Fruit fly (Drosophila melanogaster) whole organism, embryonic: ENCODE results near the gene Gdh.

Experiments used
- ATbp ChIP-seq: fragments of 200-800 bp; sonication (Bioruptor generic); optimal IDR thresholded peaks from 2 replicates; lab custom pipeline; 2017; ENCODE audit warnings: missing biosample characterization, mild to moderate bottlenecking, missing genetic modification characterization, missing genetic modification reagents
- Asciz ChIP-seq: fragments of 200-800 bp; sonication (Bioruptor generic); optimal IDR thresholded peaks from 2 replicates; lab custom pipeline; 2017; ENCODE audit warnings: missing biosample characterization, mild to moderate bottlenecking, missing genetic modification characterization, missing genetic modification reagents
- Bdp1 ChIP-seq: fragments of 200-800 bp; sonication (Bioruptor generic); optimal IDR thresholded peaks from 3 replicates; lab custom pipeline; 2016; ENCODE audit warnings: missing biosample characterization, missing genetic modification characterization
- CG10543 ChIP-seq: fragments of 200-800 bp; sonication (Bioruptor generic); optimal IDR thresholded peaks from 3 replicates; lab custom pipeline; 2017; ENCODE audit warnings: missing biosample characterization, mild to moderate bottlenecking, missing genetic modification characterization, moderate library complexity
- CG11085 ChIP-seq: fragments of 200-800 bp; sonication (Bioruptor generic); IDR thresholded peaks from 2 replicates; pipeline ENCODE4 v1.3.6; 2022; ENCODE audit warnings: missing biosample characterization, missing genetic modification characterization
- CG12942 ChIP-seq: fragments of 200-800 bp; sonication (Bioruptor generic); optimal IDR thresholded peaks from 3 replicates; lab custom pipeline; 2016; ENCODE audit warnings: missing biosample characterization, missing genetic modification characterization
- CG13123 ChIP-seq: fragments of 200-800 bp; sonication (Bioruptor generic); optimal IDR thresholded peaks from 2 replicates; lab custom pipeline; 2016; ENCODE audit warnings: missing biosample characterization, missing genetic modification characterization
- CG15696 ChIP-seq: fragments of 200-800 bp; sonication (Bioruptor generic); optimal IDR thresholded peaks from 2 replicates; lab custom pipeline; 2019; ENCODE audit warnings: missing biosample characterization, mild to moderate bottlenecking, missing genetic modification characterization, moderate library complexity
- CG17912 ChIP-seq: fragments of 200-800 bp; sonication (Bioruptor generic); optimal IDR thresholded peaks from 2 replicates; lab custom pipeline; 2018; ENCODE audit warnings: missing biosample characterization, mild to moderate bottlenecking, missing genetic modification characterization
- CG2199 ChIP-seq: fragments of 200-800 bp; sonication (Bioruptor generic); IDR thresholded peaks from 3 replicates; pipeline ENCODE4 v1.3.6; 2022; ENCODE audit warnings: missing biosample characterization, missing genetic modification characterization
- CG2889 ChIP-seq: fragments of 200-800 bp; sonication (Bioruptor generic); IDR thresholded peaks from 3 replicates; pipeline ENCODE4 v1.3.6; 2022; ENCODE audit warnings: missing biosample characterization, missing genetic modification characterization
- CG4282 ChIP-seq: fragments of 200-800 bp; sonication (Bioruptor generic); optimal IDR thresholded peaks from 2 replicates; lab custom pipeline; 2016; ENCODE audit warnings: missing biosample characterization, missing genetic modification characterization
- CG4820 ChIP-seq: fragments of 200-800 bp; sonication (Bioruptor generic); optimal IDR thresholded peaks from 3 replicates; lab custom pipeline; 2016; ENCODE audit warnings: missing biosample characterization, missing genetic modification characterization
- CG6175 ChIP-seq: fragments of 200-800 bp; sonication (Bioruptor generic); IDR thresholded peaks from 3 replicates; pipeline ENCODE4 v1.3.6; 2022; ENCODE audit warnings: missing biosample characterization, missing genetic modification characterization
- CG6791 ChIP-seq: fragments of 200-800 bp; sonication (Bioruptor generic); IDR thresholded peaks from 3 replicates; pipeline ENCODE4 v1.3.6; 2022; ENCODE audit warnings: missing biosample characterization, missing genetic modification characterization; ENCODE audit not compliant: partially characterized antibody
- CG6813 ChIP-seq: fragments of 200-800 bp; sonication (Bioruptor generic); optimal IDR thresholded peaks from 2 replicates; lab custom pipeline; 2017; ENCODE audit warnings: missing biosample characterization, missing genetic modification characterization, mild to moderate bottlenecking, moderate library complexity, missing genetic modification reagents
- CG8290 ChIP-seq, 3 experiments: fragments of 200-800 bp; sonication (Bioruptor generic); optimal IDR thresholded peaks; 2 replicates each; lab custom pipeline; 2016 to 2019; ENCODE audit warnings: missing biosample characterization in 3 of 3, missing genetic modification characterization in 3 of 3, mild to moderate bottlenecking in 2 of 3, moderate library complexity in 1 of 3
- D19A ChIP-seq: fragments of 200-800 bp; optimal IDR thresholded peaks from 3 replicates; lab custom pipeline; 2019; ENCODE audit warnings: missing biosample characterization, mild to moderate bottlenecking, missing genetic modification characterization, moderate library complexity
- ERR ChIP-seq: fragments of 200-800 bp; sonication (Bioruptor generic); optimal IDR thresholded peaks from 2 replicates; lab custom pipeline; 2016; ENCODE audit warnings: missing biosample characterization, missing genetic modification characterization
- Fer3 ChIP-seq: fragments of 200-800 bp; sonication (Bioruptor generic); optimal IDR thresholded peaks from 2 replicates; lab custom pipeline; 2018; ENCODE audit warnings: missing biosample characterization, mild to moderate bottlenecking, missing genetic modification characterization, moderate library complexity
- HLH54F ChIP-seq: fragments of 200-800 bp; sonication (Bioruptor generic); optimal IDR thresholded peaks from 3 replicates; lab custom pipeline; 2016; ENCODE audit warnings: missing biosample characterization, missing genetic modification characterization
- HmgZ ChIP-seq: fragments of 200-800 bp; sonication (Bioruptor generic); optimal IDR thresholded peaks from 2 replicates; lab custom pipeline; 2018; ENCODE audit warnings: missing biosample characterization, mild to moderate bottlenecking, missing genetic modification characterization
- Kr ChIP-seq: fragments of 200-800 bp; sonication (Bioruptor generic); optimal IDR thresholded peaks from 2 replicates; lab custom pipeline; 2017; ENCODE audit warnings: missing biosample characterization, mild to moderate bottlenecking, missing genetic modification characterization
- MBD-R2 ChIP-seq: fragments of 200-800 bp; sonication (Bioruptor generic); IDR thresholded peaks from 2 replicates; pipeline ENCODE4 v1.3.6; 2022; ENCODE audit warnings: missing biosample characterization, missing genetic modification characterization
- Meics ChIP-seq: fragments of 200-800 bp; sonication (Bioruptor generic); optimal IDR thresholded peaks from 2 replicates; lab custom pipeline; 2017; ENCODE audit warnings: missing biosample characterization, mild to moderate bottlenecking, missing genetic modification characterization
- Mes4 ChIP-seq: fragments of 200-800 bp; sonication (Bioruptor generic); optimal IDR thresholded peaks from 2 replicates; lab custom pipeline; 2016; ENCODE audit warnings: missing biosample characterization, missing genetic modification characterization
- Myb ChIP-seq: fragments of 200-800 bp; sonication (Bioruptor generic); optimal IDR thresholded peaks from 2 replicates; lab custom pipeline; 2016; ENCODE audit warnings: missing biosample characterization, missing genetic modification characterization
- Ptx1 ChIP-seq: fragments of 200-800 bp; sonication (Bioruptor generic); IDR thresholded peaks from 2 replicates; pipeline ENCODE4 v1.3.6; 2022; ENCODE audit warnings: missing biosample characterization, missing genetic modification characterization
- Ravus ChIP-seq: fragments of 200-800 bp; sonication (Bioruptor generic); IDR thresholded peaks from 2 replicates; pipeline ENCODE4 v1.3.6; 2022; ENCODE audit warnings: missing biosample characterization, missing genetic modification characterization
- Scr ChIP-seq: fragments of 200-800 bp; sonication (Bioruptor generic); IDR thresholded peaks from 2 replicates; pipeline ENCODE4 v1.3.6; 2022; ENCODE audit warnings: missing biosample characterization, missing genetic modification characterization; ENCODE audit not compliant: partially characterized antibody
- Sin3A ChIP-seq: fragments of >200 bp; optimal IDR thresholded peaks from 2 replicates; lab custom pipeline; 2018
- Sox100B ChIP-seq: fragments of 200-800 bp; sonication (Bioruptor generic); optimal IDR thresholded peaks from 3 replicates; lab custom pipeline; 2018; ENCODE audit warnings: missing biosample characterization, mild to moderate bottlenecking, missing genetic modification characterization
- Spps ChIP-seq: fragments of 200-800 bp; sonication (Bioruptor generic); optimal IDR thresholded peaks from 2 replicates; lab custom pipeline; 2018; ENCODE audit warnings: missing biosample characterization, mild to moderate bottlenecking, missing genetic modification characterization
- Sry-δ ChIP-seq: fragments of 200-800 bp; sonication (Bioruptor generic); optimal IDR thresholded peaks from 2 replicates; lab custom pipeline; 2016; ENCODE audit warnings: missing biosample characterization, missing genetic modification characterization
- TFAM ChIP-seq: fragments of 200-800 bp; sonication (Bioruptor generic); optimal IDR thresholded peaks from 2 replicates; lab custom pipeline; 2017; ENCODE audit warnings: missing biosample characterization, missing genetic modification characterization, inconsistent platforms
- bcd ChIP-seq: fragments of 200-800 bp; sonication (Bioruptor generic); optimal IDR thresholded peaks from 2 replicates; lab custom pipeline; 2017; ENCODE audit warnings: missing biosample characterization, mild to moderate bottlenecking, missing genetic modification characterization
- chinmo ChIP-seq: fragments of 200-800 bp; sonication (Bioruptor generic); IDR thresholded peaks from 4 replicates; pipeline ENCODE4 v1.3.6; 2022; ENCODE audit warnings: missing biosample characterization, missing genetic modification characterization; ENCODE audit not compliant: partially characterized antibody
- disco-r ChIP-seq: fragments of 200-800 bp; sonication (Bioruptor generic); optimal IDR thresholded peaks from 2 replicates; lab custom pipeline; 2016; ENCODE audit warnings: missing biosample characterization, missing genetic modification characterization
- dm ChIP-seq: fragments of 200-800 bp; sonication (Bioruptor generic); optimal IDR thresholded peaks from 3 replicates; lab custom pipeline; 2016; ENCODE audit warnings: missing biosample characterization, missing genetic modification characterization
- nom ChIP-seq: fragments of 200-800 bp; sonication (Bioruptor generic); optimal IDR thresholded peaks from 2 replicates; lab custom pipeline; 2017; ENCODE audit warnings: missing biosample characterization, missing genetic modification characterization, mild to moderate bottlenecking, moderate library complexity, missing genetic modification reagents
- peb ChIP-seq: fragments of 200-800 bp; sonication (Bioruptor generic); IDR thresholded peaks from 2 replicates; pipeline ENCODE4 v1.3.6; 2022; ENCODE audit warnings: missing biosample characterization, missing genetic modification characterization
- repo ChIP-seq: fragments of 200-800 bp; sonication (Bioruptor generic); optimal IDR thresholded peaks from 2 replicates; lab custom pipeline; 2016; ENCODE audit warnings: missing biosample characterization, missing genetic modification characterization
- shn ChIP-seq: fragments of 200-800 bp; sonication (Bioruptor generic); optimal IDR thresholded peaks from 3 replicates; lab custom pipeline; 2016; ENCODE audit warnings: missing biosample characterization, missing genetic modification characterization
- sug ChIP-seq: fragments of 200-800 bp; optimal IDR thresholded peaks from 2 replicates; lab custom pipeline; 2019; ENCODE audit warnings: missing biosample characterization, mild to moderate bottlenecking, missing genetic modification characterization, moderate library complexity
- toy ChIP-seq: fragments of 200-800 bp; sonication (Bioruptor generic); IDR thresholded peaks from 2 replicates; pipeline ENCODE4 v1.3.6; 2022; ENCODE audit warnings: missing biosample characterization, missing genetic modification characterization
- tup ChIP-seq: fragments of 200-800 bp; sonication (Bioruptor generic); optimal IDR thresholded peaks from 2 replicates; lab custom pipeline; 2016; ENCODE audit warnings: missing biosample characterization, mild to moderate bottlenecking, missing genetic modification characterization, moderate library complexity
- twi ChIP-seq: fragments of 200-800 bp; optimal IDR thresholded peaks from 2 replicates; lab custom pipeline; 2019; ENCODE audit warnings: missing biosample characterization, mild to moderate bottlenecking, missing genetic modification characterization, moderate library complexity
- wor ChIP-seq: fragments of 200-800 bp; sonication (Bioruptor generic); IDR thresholded peaks from 2 replicates; pipeline ENCODE4 v1.3.6; 2022; ENCODE audit warnings: missing biosample characterization, missing genetic modification characterization

Gdh gene

DNA sequence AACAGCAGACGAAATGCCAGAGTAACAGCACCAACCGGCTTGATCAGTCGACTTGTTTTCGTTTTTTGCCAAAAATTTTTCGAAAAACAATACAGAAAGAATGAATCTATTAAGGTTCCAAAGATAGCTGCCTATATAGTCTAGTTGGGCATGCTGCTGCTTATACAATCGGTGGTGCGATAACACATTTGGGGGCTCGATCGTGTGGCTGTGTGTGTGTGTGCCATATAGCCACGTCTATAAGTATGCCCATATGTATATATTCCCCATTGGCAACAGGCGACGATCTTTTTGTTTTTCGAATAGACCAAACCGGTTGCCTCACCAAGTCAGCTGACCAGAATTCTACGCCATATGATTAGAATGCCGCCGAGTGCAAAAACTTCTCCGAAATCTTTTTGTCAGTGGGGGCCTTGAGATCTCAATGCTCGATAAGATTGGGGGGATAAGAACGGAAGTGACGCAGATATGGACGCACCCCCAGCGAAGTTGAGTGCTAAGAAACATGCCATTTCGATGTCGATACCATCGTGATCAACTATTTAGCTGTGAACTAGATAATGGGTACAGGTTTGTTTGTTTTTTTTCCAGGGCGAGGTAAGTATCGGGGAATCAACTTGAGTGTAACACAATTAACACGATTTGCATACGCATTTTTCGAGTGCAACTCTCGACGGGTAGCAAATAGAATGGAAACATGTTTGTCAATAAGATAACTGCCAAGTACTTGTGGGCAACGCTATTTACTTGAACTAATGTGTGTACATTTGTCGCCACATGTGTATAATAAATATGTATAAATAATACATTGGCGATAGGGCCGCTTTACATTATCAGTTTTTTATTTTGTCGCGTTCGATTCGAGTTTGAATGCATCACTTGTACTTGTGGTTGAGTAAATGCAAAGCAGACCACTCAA, 2.7 kb downstream of the Gdh start (continued):
- peak; percentile 90 for TF ChIP-seq HmgZ
- TF ChIP-seq HLH54F: peak; percentile 20
- peak; percentile 77 for TF ChIP-seq CG12942 (GFP tag; lab: Kevin White, UChicago)
- peak; percentile 40; the same call in 1 of the 2 replicates for TF ChIP-seq MBD-R2
- no peak for TF ChIP-seq ERR
- TF ChIP-seq disco-r (GFP tag; lab: Kevin White, UChicago): no peak
- TF ChIP-seq CG17912 (GFP tag; lab: Kevin White, UChicago): peak; percentile 92
- no peak for TF ChIP-seq Sin3A (lab: Kevin White, UChicago)
- TF ChIP-seq Fer3 (tag; lab: Kevin White, UChicago): peak; percentile 75
- TF ChIP-seq chinmo (GFP tag; lab: Robert Waterston, UW): peak; percentile 87; the same call in 3 of the 4 replicates
- peak; percentile 11 for TF ChIP-seq nom (GFP tag; lab: Kevin White, UChicago)
- TF ChIP-seq ATbp: peak; percentile 98
- peak; percentile 60 for TF ChIP-seq CG4820 (GFP tag; lab: Kevin White, UChicago)
- peak; percentile 47; the same call in 1 of the 2 replicates for TF ChIP-seq toy (GFP tag; lab: Robert Waterston, UW)
- peak; percentile 66 for TF ChIP-seq Mes4 (GFP tag; lab: Kevin White, UChicago)
- peak; percentile 64 for TF ChIP-seq D19A (tag; lab: Kevin White, UChicago)
- no peak for TF ChIP-seq Sry-δ
- peak; percentile 95 for TF ChIP-seq CG6813
- no peak for TF ChIP-seq Myb (GFP tag; lab: Kevin White, UChicago)
- TF ChIP-seq Kr (GFP tag; lab: Kevin White, UChicago): peak; percentile 91
- TF ChIP-seq dm: peak; percentile 15
- TF ChIP-seq Sox100B (GFP tag; lab: Kevin White, UChicago): peak; percentile 90
- TF ChIP-seq Meics (GFP tag; lab: Kevin White, UChicago): peak; percentile 78
- TF ChIP-seq Asciz (GFP tag; lab: Kevin White, UChicago): peak; percentile 97
- TF ChIP-seq Ravus: no peak; the same call in 1 of the 2 replicates
- TF ChIP-seq tup (GFP tag; lab: Kevin White, UChicago): peak; percentile 80
- TF ChIP-seq peb (GFP tag; lab: Robert Waterston, UW): peak; percentile 66
- TF ChIP-seq CG13123 (GFP tag; lab: Kevin White, UChicago): peak; percentile 81
- peak; percentile 84 for TF ChIP-seq twi (tag; lab: Kevin White, UChicago)
- no peak for TF ChIP-seq CG4282
- TF ChIP-seq Scr (GFP tag; lab: Robert Waterston, UW): no peak
- no peak; the same call in 2 of the 3 replicates for TF ChIP-seq CG6175 (GFP tag; lab: Robert Waterston, UW)
- no peak for TF ChIP-seq CG2199 (GFP tag; lab: Robert Waterston, UW)
- TF ChIP-seq CG8290 (GFP tag; optimal IDR thresholded peaks at IDR 0.05; lab: Kevin White, UChicago): peak; percentile 51
- TF ChIP-seq CG8290 (tag; optimal IDR thresholded peaks at IDR 0.05; lab: Kevin White, UChicago): peak; percentile 90 to 94
- TF ChIP-seq CG10543 (GFP tag; lab: Kevin White, UChicago): peak; percentile 90
- peak; percentile 93 for TF ChIP-seq CG15696 (tag; lab: Kevin White, UChicago)
- TF ChIP-seq bcd (GFP tag; lab: Kevin White, UChicago): peak; percentile 76
- peak; percentile 66 for TF ChIP-seq repo
- TF ChIP-seq Spps: peak; percentile 75
- TF ChIP-seq shn (GFP tag; lab: Kevin White, UChicago): no peak
- TF ChIP-seq wor: peak; percentile 41; the same call in 1 of the 2 replicates
- no peak; the same call in 1 of the 2 replicates for TF ChIP-seq Ptx1 (GFP tag; lab: Robert Waterston, UW)
- peak; percentile 43; the same call in 1 of the 3 replicates for TF ChIP-seq CG2889 (GFP tag; lab: Robert Waterston, UW)
- no peak for TF ChIP-seq CG6791 (GFP tag; lab: Robert Waterston, UW)
- peak; percentile 48; the same call in 1 of the 2 replicates for TF ChIP-seq CG11085 (GFP tag; lab: Robert Waterston, UW)
- TF ChIP-seq sug (tag; lab: Kevin White, UChicago): peak; percentile 99
- peak; percentile 59 for TF ChIP-seq TFAM (GFP tag; lab: Kevin White, UChicago)
- peak; percentile 72 for TF ChIP-seq Bdp1 (GFP tag; lab: Kevin White, UChicago)
